Fruit fly (Drosophila melanogaster): Measurements from ENCODE around the gene CG13005.

The CG13005 gene

DNA sequence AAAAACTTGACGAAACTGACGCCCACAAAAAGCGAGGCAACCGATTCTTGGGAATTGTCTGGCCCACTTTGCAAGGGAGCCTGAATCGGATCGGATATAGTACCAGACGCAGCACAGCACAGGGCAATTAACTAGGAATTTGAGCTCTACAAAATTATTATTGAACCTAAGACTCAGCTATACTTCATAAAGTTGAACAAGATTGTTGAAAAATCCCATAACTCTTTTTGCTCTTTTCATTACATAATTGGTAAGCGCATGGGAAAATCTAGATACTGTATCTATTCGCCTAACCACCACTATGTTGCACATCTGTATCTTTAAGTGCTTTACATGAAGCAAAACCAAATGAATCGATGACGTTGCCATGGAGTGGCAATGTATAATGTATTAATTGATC lies 29.6 kb downstream of the CG13005 start (continued):
- TF ChIP-seq vnd (GFP tag; IDR thresholded peaks at IDR 0.05; ENCODE audit: partially characterized antibody), result no peak
- TF ChIP-seq tio (GFP tag; optimal IDR thresholded peaks at IDR 0.05), result peak; percentile 59
- TF ChIP-seq CG17328 (GFP tag; IDR thresholded peaks at IDR 0.05), result peak; percentile 88
- peak; percentile 66 for TF ChIP-seq ranshi (GFP tag; IDR thresholded peaks at IDR 0.05)
- TF ChIP-seq Abd-B (GFP tag; optimal IDR thresholded peaks at IDR 0.05), result peak; percentile 57
- TF ChIP-seq CG17186 (GFP tag; optimal IDR thresholded peaks at IDR 0.05), result no peak
- peak; percentile 66 for TF ChIP-seq Oaz (GFP tag; IDR thresholded peaks at IDR 0.05)
- TF ChIP-seq pho (GFP tag; optimal IDR thresholded peaks at IDR 0.05), result no peak
- TF ChIP-seq fu2 (GFP tag; optimal IDR thresholded peaks at IDR 0.05), result no peak
- peak; percentile 42 for TF ChIP-seq chn (GFP tag; optimal IDR thresholded peaks at IDR 0.05)
- TF ChIP-seq CG11560 (tag; IDR thresholded peaks at IDR 0.05), result no peak
- TF ChIP-seq zfh2 (GFP tag; optimal IDR thresholded peaks at IDR 0.05), result no peak
- TF ChIP-seq CG13624 (GFP tag; optimal IDR thresholded peaks at IDR 0.05), result peak; percentile 15
- TF ChIP-seq B-H2 (GFP tag; optimal IDR thresholded peaks at IDR 0.05), result no peak
- TF ChIP-seq CG1647 (GFP tag; optimal IDR thresholded peaks at IDR 0.05), result peak; percentile 63
- TF ChIP-seq CG34224 (GFP tag; IDR thresholded peaks at IDR 0.05; ENCODE audit: partially characterized antibody), result no peak
- peak; percentile 82; the same call in 2 of the 3 replicates for TF ChIP-seq so (GFP tag; IDR thresholded peaks at IDR 0.05)
- peak; percentile 65 to 78 for TF ChIP-seq dpn (GFP tag; optimal IDR thresholded peaks at IDR 0.05)
- TF ChIP-seq amos (GFP tag; IDR thresholded peaks at IDR 0.05; ENCODE audit: partially characterized antibody), result no peak
- peak; percentile 79 for TF ChIP-seq fd96Cb (tag; optimal IDR thresholded peaks at IDR 0.05)
- no peak for TF ChIP-seq CG13287 (GFP tag; IDR thresholded peaks at IDR 0.05; ENCODE audit: partially characterized antibody)
- TF ChIP-seq pum (GFP tag; optimal IDR thresholded peaks at IDR 0.05), result peak; percentile 65
- TF ChIP-seq CG12236 (GFP tag; optimal IDR thresholded peaks at IDR 0.05), result peak; percentile 51
- peak; percentile 71 for TF ChIP-seq CG32772 (GFP tag; IDR thresholded peaks at IDR 0.05)
- peak; percentile 7 for TF ChIP-seq CHES-1-like (GFP tag; optimal IDR thresholded peaks at IDR 0.05)
- peak; percentile 72; the same call in 2 of the 3 replicates for TF ChIP-seq tgo (GFP tag; IDR thresholded peaks at IDR 0.05)
- no peak for TF ChIP-seq CG6175 (GFP tag; IDR thresholded peaks at IDR 0.05)
- TF ChIP-seq CG10267 (tag; optimal IDR thresholded peaks at IDR 0.05), result peak; percentile 65
- no peak for TF ChIP-seq hb (GFP tag; IDR thresholded peaks at IDR 0.05; ENCODE audit: partially characterized antibody)
- TF ChIP-seq CG11696 (GFP tag; IDR thresholded peaks at IDR 0.05), result peak; percentile 86
- no peak for TF ChIP-seq chm (GFP tag; IDR thresholded peaks at IDR 0.05)
- no peak for TF ChIP-seq BtbVII (GFP tag; optimal IDR thresholded peaks at IDR 0.05)
- peak; percentile 58 for TF ChIP-seq CG4730 (GFP tag; IDR thresholded peaks at IDR 0.05)
- TF ChIP-seq CG31441 (GFP tag; IDR thresholded peaks at IDR 0.05), result peak; percentile 87
- peak; percentile 33 for TF ChIP-seq maf-S (GFP tag; optimal IDR thresholded peaks at IDR 0.05)
- TF ChIP-seq onecut (GFP tag; IDR thresholded peaks at IDR 0.05), result peak; percentile 67
- TF ChIP-seq Blimp-1 (GFP tag; optimal IDR thresholded peaks at IDR 0.05), result peak; percentile 81
- peak; percentile 36; the same call in 1 of the 2 replicates for TF ChIP-seq danr (GFP tag; IDR thresholded peaks at IDR 0.05)
- TF ChIP-seq vfl (GFP tag; optimal IDR thresholded peaks at IDR 0.05), result no peak
- TF ChIP-seq Adf1 (GFP tag; IDR thresholded peaks at IDR 0.05), result no peak
- peak; percentile 83 for TF ChIP-seq CG15601 (tag; optimal IDR thresholded peaks at IDR 0.05)
- TF ChIP-seq Optix (GFP tag; IDR thresholded peaks at IDR 0.05), result peak; percentile 75
- peak; percentile 54 for TF ChIP-seq CG18764 (GFP tag; optimal IDR thresholded peaks at IDR 0.05)
- TF ChIP-seq CrebB (tag; optimal IDR thresholded peaks at IDR 0.05), result peak; percentile 22
- peak; percentile 66 for TF ChIP-seq lab (GFP tag; optimal IDR thresholded peaks at IDR 0.05)
- TF ChIP-seq tll (GFP tag; optimal IDR thresholded peaks at IDR 0.05), result no peak
- TF ChIP-seq D19A (tag; optimal IDR thresholded peaks at IDR 0.05), result peak; percentile 70
- TF ChIP-seq corto (GFP tag; optimal IDR thresholded peaks at IDR 0.05), result no peak
- TF ChIP-seq D (optimal IDR thresholded peaks at IDR 0.05), result no peak
- peak; percentile 82 for TF ChIP-seq D (GFP tag; optimal IDR thresholded peaks at IDR 0.05)
- TF ChIP-seq E2f2 (GFP tag; IDR thresholded peaks at IDR 0.05), result peak; percentile 43; the same call in 1 of the 2 replicates

All from whole organism, embryonic.